Worm (Caenorhabditis elegans) whole organism, late embryonic: ENCODE data around the gene best-17.

Experiments used
- C08G9.2 ChIP-seq: sonication (generic microtip); optimal IDR thresholded peaks from 2 replicates; lab custom pipeline; 2016; ENCODE audit warnings: mild to moderate bottlenecking, missing genetic modification characterization, moderate library complexity, missing compliant biosample characterization
- C38D4.7 ChIP-seq: fragments of 200-800 bp; sonication (Bioruptor generic); optimal IDR thresholded peaks from 2 replicates; lab custom pipeline; 2018; ENCODE audit warnings: mild to moderate bottlenecking, missing genetic modification characterization, moderate library complexity, missing compliant biosample characterization
- K02D7.2 ChIP-seq: sonication (generic microtip); optimal IDR thresholded peaks from 2 replicates; lab custom pipeline; 2017; ENCODE audit warnings: mild to moderate bottlenecking, missing genetic modification characterization, missing compliant biosample characterization
- K09A11.1 ChIP-seq: sonication (generic microtip); optimal IDR thresholded peaks from 2 replicates; lab custom pipeline; 2017; ENCODE audit warnings: antibody characterized with exemption, mild to moderate bottlenecking, missing genetic modification characterization, missing compliant biosample characterization; ENCODE audit not compliant: insufficient read depth
- T23F11.4 ChIP-seq: fragments of 200-800 bp; sonication (Bioruptor generic); optimal IDR thresholded peaks from 2 replicates; lab custom pipeline; 2018; ENCODE audit warnings: mild to moderate bottlenecking, missing genetic modification characterization, missing compliant biosample characterization
- Y22D7AL.16 ChIP-seq: sonication (generic microtip); optimal IDR thresholded peaks from 2 replicates; lab custom pipeline; 2016; ENCODE audit warnings: missing genetic modification characterization, missing compliant biosample characterization
- ceh-18 ChIP-seq: sonication (generic microtip); optimal IDR thresholded peaks from 2 replicates; lab custom pipeline; 2016; ENCODE audit warnings: missing genetic modification characterization, missing compliant biosample characterization
- ceh-19 ChIP-seq: fragments of 200-800 bp; sonication (Bioruptor generic); optimal IDR thresholded peaks from 2 replicates; lab custom pipeline; 2018; ENCODE audit warnings: mild to moderate bottlenecking, missing genetic modification characterization, missing compliant biosample characterization
- ceh-2 ChIP-seq: sonication (generic microtip); optimal IDR thresholded peaks from 2 replicates; lab custom pipeline; 2016; ENCODE audit warnings: missing genotype, missing genetic modification characterization, missing compliant biosample characterization
- ceh-22 ChIP-seq: sonication (generic microtip); optimal IDR thresholded peaks from 2 replicates; lab custom pipeline; 2017; ENCODE audit warnings: missing biosample characterization, missing genetic modification characterization
- ceh-24 ChIP-seq: sonication (generic microtip); optimal IDR thresholded peaks from 2 replicates; lab custom pipeline; 2016; ENCODE audit warnings: mild to moderate bottlenecking, missing genetic modification characterization, missing compliant biosample characterization
- ceh-30 ChIP-seq: fragments of 150-350 bp; optimal IDR thresholded peaks from 2 replicates; lab custom pipeline; 2014; ENCODE audit warnings: missing biosample characterization, missing genetic modification characterization
- ceh-45 ChIP-seq: fragments of 200-800 bp; sonication (Bioruptor generic); IDR thresholded peaks from 2 replicates; pipeline ENCODE4 v1.3.6; 2022; ENCODE audit warnings: missing genetic modification reagents, missing genetic modification characterization, missing compliant biosample characterization
- ceh-48 ChIP-seq: sonication (generic microtip); optimal IDR thresholded peaks from 2 replicates; lab custom pipeline; 2016; ENCODE audit warnings: missing genetic modification characterization, inconsistent platforms, missing compliant biosample characterization
- ceh-9 ChIP-seq: sonication (generic microtip); optimal IDR thresholded peaks from 2 replicates; lab custom pipeline; 2016; ENCODE audit warnings: mild to moderate bottlenecking, missing genetic modification characterization, inconsistent platforms, missing compliant biosample characterization
- che-1 ChIP-seq: sonication (generic microtip); optimal IDR thresholded peaks from 2 replicates; lab custom pipeline; 2016; ENCODE audit warnings: mild to moderate bottlenecking, missing genetic modification characterization, missing compliant biosample characterization
- dmd-4 ChIP-seq: sonication (generic microtip); optimal IDR thresholded peaks from 2 replicates; lab custom pipeline; 2016; ENCODE audit warnings: borderline replicate concordance, missing genetic modification characterization, missing compliant biosample characterization
- dve-1 ChIP-seq: sonication (generic microtip); optimal IDR thresholded peaks from 2 replicates; lab custom pipeline; 2017; ENCODE audit warnings: antibody characterized with exemption, mild to moderate bottlenecking, missing genetic modification characterization, missing compliant biosample characterization
- elt-2 ChIP-seq: sonication (generic microtip); optimal IDR thresholded peaks from 2 replicates; lab custom pipeline; 2016; ENCODE audit warnings: missing genetic modification reagents, missing genetic modification characterization, missing compliant biosample characterization
- ets-4 ChIP-seq: sonication (generic microtip); optimal IDR thresholded peaks from 2 replicates; lab custom pipeline; 2016; ENCODE audit warnings: missing genetic modification characterization, missing compliant biosample characterization
- eyg-1 ChIP-seq: sonication (generic microtip); optimal IDR thresholded peaks from 2 replicates; lab custom pipeline; 2016; ENCODE audit warnings: missing genotype, missing genetic modification characterization, missing compliant biosample characterization
- fkh-10 ChIP-seq: fragments of 150-350 bp; optimal IDR thresholded peaks from 2 replicates; lab custom pipeline; 2014; ENCODE audit warnings: missing biosample characterization, missing genetic modification reagents, missing genetic modification characterization
- fkh-6 ChIP-seq: sonication (generic microtip); optimal IDR thresholded peaks from 2 replicates; lab custom pipeline; 2016; ENCODE audit warnings: missing genetic modification characterization, missing compliant biosample characterization
- gmeb-2 ChIP-seq: sonication (generic microtip); optimal IDR thresholded peaks from 2 replicates; lab custom pipeline; 2016; ENCODE audit warnings: missing genetic modification characterization, inconsistent platforms, missing compliant biosample characterization
- hlh-15 ChIP-seq: sonication (generic microtip); optimal IDR thresholded peaks from 2 replicates; lab custom pipeline; 2016; ENCODE audit warnings: missing genetic modification characterization, missing compliant biosample characterization
- hlh-30 ChIP-seq: sonication (generic microtip); optimal IDR thresholded peaks from 2 replicates; lab custom pipeline; 2017; ENCODE audit warnings: antibody characterized with exemption, missing genetic modification characterization, missing compliant biosample characterization; ENCODE audit not compliant: insufficient read depth
- lim-6 ChIP-seq: sonication (generic microtip); optimal IDR thresholded peaks from 2 replicates; lab custom pipeline; 2016; ENCODE audit warnings: missing genetic modification characterization, missing compliant biosample characterization
- madf-2 ChIP-seq: sonication (generic microtip); optimal IDR thresholded peaks from 2 replicates; lab custom pipeline; 2017; ENCODE audit warnings: missing genetic modification characterization, missing compliant biosample characterization
- mec-3 ChIP-seq: sonication (generic microtip); optimal IDR thresholded peaks from 2 replicates; lab custom pipeline; 2016; ENCODE audit warnings: borderline replicate concordance, missing genetic modification characterization, missing compliant biosample characterization
- nhr-11 ChIP-seq: fragments of 150-350 bp; optimal IDR thresholded peaks from 2 replicates; lab custom pipeline; 2014; ENCODE audit warnings: missing biosample characterization, missing genetic modification characterization
- nhr-232 ChIP-seq: sonication (generic microtip); optimal IDR thresholded peaks from 2 replicates; lab custom pipeline; 2016; ENCODE audit warnings: missing genetic modification characterization, missing compliant biosample characterization
- npax-4 ChIP-seq: sonication (generic microtip); optimal IDR thresholded peaks from 2 replicates; lab custom pipeline; 2016; ENCODE audit warnings: missing genetic modification characterization, missing compliant biosample characterization
- pag-3 ChIP-seq: sonication (generic microtip); optimal IDR thresholded peaks from 2 replicates; lab custom pipeline; 2016; ENCODE audit warnings: missing compliant biosample characterization, missing genetic modification characterization, borderline replicate concordance
- pax-1 ChIP-seq: fragments of 150-350 bp; optimal IDR thresholded peaks from 2 replicates; lab custom pipeline; 2014; ENCODE audit warnings: missing biosample characterization, missing genetic modification characterization
- pha-2 ChIP-seq: sonication (generic microtip); optimal IDR thresholded peaks from 2 replicates; lab custom pipeline; 2017; ENCODE audit warnings: mild to moderate bottlenecking, missing genetic modification characterization, missing compliant biosample characterization
- pha-4 ChIP-seq: fragments of 150-350 bp; optimal IDR thresholded peaks from 2 replicates; lab custom pipeline; 2018; ENCODE audit warnings: missing biosample characterization, missing genetic modification reagents, missing genetic modification characterization
- pros-1 ChIP-seq: fragments of 150-350 bp; optimal IDR thresholded peaks from 2 replicates; lab custom pipeline; 2014; ENCODE audit warnings: missing biosample characterization, missing genetic modification reagents, missing genetic modification characterization
- ref-2 ChIP-seq: sonication (generic microtip); optimal IDR thresholded peaks from 2 replicates; lab custom pipeline; 2016; ENCODE audit warnings: missing genetic modification characterization, missing compliant biosample characterization
- sdc-2 ChIP-seq: sonication (generic microtip); optimal IDR thresholded peaks from 2 replicates; lab custom pipeline; 2016; ENCODE audit warnings: missing genotype, missing genetic modification characterization, missing compliant biosample characterization
- sox-2 ChIP-seq: fragments of 200-800 bp; sonication (Bioruptor generic); IDR thresholded peaks from 2 replicates; pipeline ENCODE4 v1.3.6; 2022; ENCODE audit warnings: missing genetic modification reagents, missing genetic modification characterization, missing compliant biosample characterization
- sox-4 ChIP-seq: sonication (generic microtip); optimal IDR thresholded peaks from 2 replicates; lab custom pipeline; 2017; ENCODE audit warnings: mild to moderate bottlenecking, missing genetic modification characterization, inconsistent platforms, missing compliant biosample characterization
- syd-9 ChIP-seq: sonication (generic microtip); optimal IDR thresholded peaks from 2 replicates; lab custom pipeline; 2016; ENCODE audit warnings: mild to moderate bottlenecking, missing genetic modification characterization, moderate library complexity, missing compliant biosample characterization
- ttx-3 ChIP-seq: sonication (generic microtip); optimal IDR thresholded peaks from 2 replicates; lab custom pipeline; 2016; ENCODE audit warnings: missing genetic modification reagents, missing genetic modification characterization, missing compliant biosample characterization
- unc-3 ChIP-seq, 2 experiments: fragments of 200-800 bp in 1 of 2; sonication (Bioruptor generic) in 1 of 2; sonication (generic microtip) in 1 of 2; conservative IDR thresholded peaks in 1 of 2; optimal IDR thresholded peaks in 1 of 2; 2 replicates each; pipeline versions ENCODE4 v1.3.6 to Lab custom; 2016 to 2022; ENCODE audit warnings: missing compliant biosample characterization in 2 of 2, missing genetic modification characterization in 2 of 2, missing genetic modification reagents in 1 of 2
- unc-42 ChIP-seq: sonication (generic microtip); optimal IDR thresholded peaks from 2 replicates; lab custom pipeline; 2016; ENCODE audit warnings: missing genotype, missing genetic modification characterization, missing compliant biosample characterization
- unc-55 ChIP-seq: sonication (generic microtip); optimal IDR thresholded peaks from 2 replicates; lab custom pipeline; 2017; ENCODE audit warnings: missing biosample characterization, missing genetic modification reagents, missing genetic modification characterization
- unc-86 ChIP-seq: sonication (generic microtip); optimal IDR thresholded peaks from 2 replicates; lab custom pipeline; 2016; ENCODE audit warnings: missing genetic modification characterization, missing compliant biosample characterization
- zip-5 ChIP-seq: sonication (generic microtip); optimal IDR thresholded peaks from 2 replicates; lab custom pipeline; 2016; ENCODE audit warnings: missing genetic modification characterization, missing compliant biosample characterization
- ztf-16 ChIP-seq: sonication (generic microtip); optimal IDR thresholded peaks from 2 replicates; lab custom pipeline; 2017; ENCODE audit warnings: missing genetic modification characterization, missing compliant biosample characterization

best-17 gene

ce11 chrIII:641759-642158, 32.3 kb upstream of the best-17 start, which contains the start of gene W06E11.1:
Gene W06E11.1, plus strand, starts transcription at chrIII:642059.
- TF ChIP-seq madf-2 (tag; lab: Kevin White, UChicago) (no peak), C38D4.7 (GFP tag; lab: Kevin White, UChicago) (no peak)
- TF ChIP-seq, all 69 proteins: peak for 0

DNA sequence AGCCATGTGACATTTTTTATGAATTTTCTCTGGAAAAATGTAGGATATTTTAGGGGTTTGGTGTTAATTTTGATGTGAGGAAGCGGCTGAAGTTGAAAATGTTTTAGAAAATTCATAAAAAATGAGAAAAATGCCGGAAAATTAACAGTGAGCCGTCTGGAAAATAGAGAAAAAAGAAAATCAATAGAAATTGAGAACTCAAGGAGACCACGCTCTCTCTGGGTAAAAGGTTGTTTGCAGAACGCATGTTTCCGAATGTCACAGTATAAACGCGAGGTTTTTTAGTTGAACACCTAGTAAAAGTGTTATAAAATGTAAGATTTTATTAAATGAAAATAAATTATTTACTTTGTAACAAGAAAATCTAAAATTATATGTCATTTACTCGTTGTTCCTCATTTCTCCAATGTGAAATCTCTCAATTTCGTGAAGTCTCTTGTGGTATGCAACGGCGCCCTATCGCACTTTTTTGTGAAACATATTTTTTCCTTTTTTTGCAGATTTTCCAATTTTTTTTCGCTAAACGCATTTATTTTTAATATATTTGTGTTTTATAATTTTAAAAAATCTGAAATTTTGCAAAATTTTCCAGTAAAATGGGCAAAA, 30.9 kb upstream of the best-17 start, which contains the start of the genes tag-266 and tag-267:
TSS of gene tag-266 (minus strand) at position 29 of the 606 bp plus-strand sequence.
TSS of gene tag-267 (plus strand) at position 593 of the 606 bp plus-strand sequence.
- TF ChIP-seq unc-3 (GFP tag; conservative IDR thresholded peaks at IDR 0.05; lab: Robert Waterston, UW) (peak; percentile 56; the same call in 1 of the 2 replicates), unc-3 (tag; optimal IDR thresholded peaks at IDR 0.05; lab: Kevin White, UChicago) (peak; percentile 93), ceh-48 (tag; lab: Kevin White, UChicago) (peak; percentile 98), ceh-24 (peak; percentile 42), gmeb-2 (tag; lab: Kevin White, UChicago) (peak; percentile 37), hlh-30 (tag; lab: Kevin White, UChicago) (no peak), ceh-2 (tag; lab: Kevin White, UChicago) (peak; percentile 89), K02D7.2 (tag; lab: Kevin White, UChicago) (peak; percentile 63), unc-86 (tag; lab: Kevin White, UChicago) (peak; percentile 89), npax-4 (tag; lab: Kevin White, UChicago) (peak; percentile 21), pax-1 (no peak), elt-2 (peak; percentile 94), ceh-18 (tag; lab: Kevin White, UChicago) (peak; percentile 59), C08G9.2 (tag; lab: Kevin White, UChicago) (peak; percentile 84), dve-1 (tag; lab: Kevin White, UChicago) (no peak), unc-55 (GFP tag; lab: Kevin White, UChicago) (no peak), pha-4 (tag; lab: Kevin White, UChicago) (no peak), ceh-30 (tag; lab: Kevin White, UChicago) (no peak), sdc-2 (tag; lab: Kevin White, UChicago) (peak; percentile 17), che-1 (tag; lab: Kevin White, UChicago) (peak; percentile 24), lim-6 (peak; percentile 76), pros-1 (tag; lab: Kevin White, UChicago) (no peak), ztf-16 (tag; lab: Kevin White, UChicago) (peak; percentile 78), T23F11.4 (peak; percentile 2), fkh-10 (GFP tag; lab: Kevin White, UChicago) (no peak), hlh-15 (tag; lab: Kevin White, UChicago) (peak; percentile 87), zip-5 (tag; lab: Kevin White, UChicago) (peak; percentile 98), nhr-11 (tag; lab: Kevin White, UChicago) (no peak), mec-3 (tag; lab: Kevin White, UChicago) (peak; percentile 25), sox-2 (GFP tag; lab: Robert Waterston, UW) (no peak), nhr-232 (tag; lab: Kevin White, UChicago) (no peak), ceh-22 (tag; lab: Kevin White, UChicago) (no peak), pha-2 (tag; lab: Kevin White, UChicago) (peak; percentile 85), sox-4 (tag; lab: Kevin White, UChicago) (peak; percentile 31), ets-4 (peak; percentile 89), ceh-19 (GFP tag; lab: Kevin White, UChicago) (peak; percentile 56), K09A11.1 (tag; lab: Kevin White, UChicago) (no peak), ref-2 (peak; percentile 95), dmd-4 (tag; lab: Kevin White, UChicago) (no peak), madf-2 (tag; lab: Kevin White, UChicago) (peak; percentile 34), Y22D7AL.16 (tag; lab: Kevin White, UChicago) (peak; percentile 51), unc-42 (tag; lab: Kevin White, UChicago) (peak; percentile 66), ceh-45 (GFP tag; lab: Robert Waterston, UW) (no peak), pag-3 (peak; percentile 22), eyg-1 (peak; percentile 61), ceh-9 (tag; lab: Kevin White, UChicago) (no peak), ttx-3 (tag; lab: Kevin White, UChicago) (peak; percentile 58), syd-9 (tag; lab: Kevin White, UChicago) (no peak), fkh-6 (no peak)
